Worm (Caenorhabditis elegans): ENCODE results near the gene ZK1127.5.

DNA sequence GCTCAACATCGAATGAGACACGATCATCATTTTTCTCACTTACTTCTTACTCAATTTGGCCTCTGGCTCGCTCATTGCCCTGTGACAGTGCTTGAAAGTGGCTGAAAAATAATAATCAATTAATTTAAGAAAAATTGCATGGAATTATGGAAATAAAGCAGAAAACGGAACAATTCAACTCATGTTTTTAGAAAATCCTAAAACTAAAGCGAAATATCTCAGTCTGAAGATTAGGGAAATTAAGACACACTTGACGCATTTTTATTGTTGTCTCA lies 21.8 kb downstream of the ZK1127.5 start, which contains the start of gene kars-1:
- TF ChIP-seq ztf-11 (tag; optimal IDR thresholded peaks at IDR 0.05) = no peak
- TF ChIP-seq lin-39 (tag; optimal IDR thresholded peaks at IDR 0.05) = no peak
- no peak for TF ChIP-seq hpl-2 (GFP tag; optimal IDR thresholded peaks at IDR 0.05)
- no peak for TF ChIP-seq mef-2 (tag; optimal IDR thresholded peaks at IDR 0.05)
- no peak for TF ChIP-seq fkh-8 (tag; optimal IDR thresholded peaks at IDR 0.05)
- no peak for TF ChIP-seq unc-98 (GFP tag; IDR thresholded peaks at IDR 0.05)
- TF ChIP-seq lir-3 (tag; optimal IDR thresholded peaks at IDR 0.05; ENCODE audit: poor library complexity) = no peak
- TF ChIP-seq nhr-28 (tag; optimal IDR thresholded peaks at IDR 0.05) = no peak
- TF ChIP-seq unc-62 (GFP tag; optimal IDR thresholded peaks at IDR 0.05) = no peak
- TF ChIP-seq aly-2 (tag; optimal IDR thresholded peaks at IDR 0.05) = no peak
- no peak for TF ChIP-seq fos-1 (tag; optimal IDR thresholded peaks at IDR 0.05)
- TF ChIP-seq blmp-1 (tag; optimal IDR thresholded peaks at IDR 0.05) = no peak

Data from whole organism, L1 larva.